Fruit fly (Drosophila melanogaster) whole organism: ENCODE measurements around the gene Osi9.

Experiments
- CG8478 ChIP-seq: fragments of >200 bp; optimal IDR thresholded peaks from 2 replicates; lab custom pipeline; 2018; ENCODE audit warnings: inconsistent platforms
- Dll ChIP-seq: fragments of >200 bp; optimal IDR thresholded peaks from 2 replicates; lab custom pipeline; 2017
- EcR ChIP-seq, 2 experiments: fragments of >200 bp; optimal IDR thresholded peaks; 2 replicates each; lab custom pipeline; 2017; ENCODE audit warnings: missing biosample characterization in 2 of 2, missing genetic modification characterization in 2 of 2, missing genetic modification reagents in 2 of 2
- pan ChIP-seq: fragments of >200 bp; optimal IDR thresholded peaks from 2 replicates; lab custom pipeline; 2017
- psq ChIP-seq: fragments of >200 bp; optimal IDR thresholded peaks from 2 replicates; lab custom pipeline; 2017
- usp ChIP-seq: fragments of >200 bp; optimal IDR thresholded peaks from 2 replicates; lab custom pipeline; 2017; ENCODE audit warnings: missing biosample characterization, missing genetic modification characterization, mixed read lengths

- TF ChIP-seq psq (lab: Kevin White, UChicago) (no peak), CG8478 (no peak), pan (lab: Kevin White, UChicago) (no peak), Dll (lab: Kevin White, UChicago) (no peak), EcR (GFP tag; optimal IDR thresholded peaks at IDR 0.05; lab: Kevin White, UChicago) (no peak), usp (no peak)
These were observed 44.7 kb upstream of the Osi9 start, which contains the start of gene Osi3 for dm6 chr3R:6215053-6215882.
